Fruit fly (Drosophila melanogaster) whole organism, embryonic: Measurements from ENCODE around the gene CG14868.

Experiments
- Ada2b ChIP-seq: fragments of 200-800 bp; sonication (Bioruptor generic); IDR thresholded peaks from 2 replicates; pipeline ENCODE4 v1.3.6; 2022; ENCODE audit warnings: missing biosample characterization, missing genetic modification characterization
- Adf1 ChIP-seq: fragments of 200-800 bp; sonication (Bioruptor generic); IDR thresholded peaks from 2 replicates; pipeline ENCODE4 v1.3.6; 2022; ENCODE audit warnings: missing biosample characterization, missing genetic modification characterization
- Awh ChIP-seq: fragments of 200-800 bp; sonication (Bioruptor generic); IDR thresholded peaks from 2 replicates; pipeline ENCODE4, ENCODE4 v1.3.6; 2022; ENCODE audit warnings: missing biosample characterization, missing genetic modification characterization
- B-H1 ChIP-seq: fragments of 200-800 bp; sonication (Bioruptor generic); IDR thresholded peaks from 3 replicates; pipeline ENCODE4 v1.3.6; 2022; ENCODE audit warnings: missing biosample characterization, missing genetic modification characterization
- B-H2 ChIP-seq: fragments of 200-800 bp; sonication (Bioruptor generic); optimal IDR thresholded peaks from 2 replicates; lab custom pipeline; 2018; ENCODE audit warnings: missing biosample characterization, mild to moderate bottlenecking, missing genetic modification characterization
- Bdp1 ChIP-seq: fragments of 200-800 bp; sonication (Bioruptor generic); optimal IDR thresholded peaks from 3 replicates; lab custom pipeline; 2016; ENCODE audit warnings: missing biosample characterization, missing genetic modification characterization
- Bteb2 ChIP-seq: fragments of 200-800 bp; sonication (Bioruptor generic); optimal IDR thresholded peaks from 2 replicates; lab custom pipeline; 2016; ENCODE audit warnings: missing biosample characterization, missing genetic modification characterization
- CG10366 ChIP-seq: fragments of 200-800 bp; sonication (Bioruptor generic); IDR thresholded peaks from 2 replicates; pipeline ENCODE4 v1.3.6; 2022; ENCODE audit warnings: missing biosample characterization, missing genetic modification characterization
- CG10431 ChIP-seq: fragments of 200-800 bp; sonication (Bioruptor generic); optimal IDR thresholded peaks from 3 replicates; lab custom pipeline; 2018; ENCODE audit warnings: missing biosample characterization, mild to moderate bottlenecking, missing genetic modification characterization
- CG11093 ChIP-seq: fragments of 200-800 bp; sonication (Bioruptor generic); IDR thresholded peaks from 3 replicates; pipeline ENCODE4 v1.3.6; 2022; ENCODE audit warnings: missing biosample characterization, missing genetic modification characterization
- CG12155 ChIP-seq: fragments of 200-800 bp; sonication (Bioruptor generic); optimal IDR thresholded peaks from 3 replicates; lab custom pipeline; 2016; ENCODE audit warnings: missing biosample characterization, missing genetic modification characterization
- CG12299 ChIP-seq: fragments of 200-800 bp; sonication (Bioruptor generic); optimal IDR thresholded peaks from 2 replicates; lab custom pipeline; 2018; ENCODE audit warnings: missing biosample characterization, mild to moderate bottlenecking, missing genetic modification characterization
- CG14050 ChIP-seq: fragments of 200-800 bp; sonication (Bioruptor generic); IDR thresholded peaks from 3 replicates; pipeline ENCODE4 v1.3.6; 2022; ENCODE audit warnings: missing biosample characterization, missing genetic modification characterization
- CG15011 ChIP-seq: fragments of 200-800 bp; sonication (Bioruptor generic); optimal IDR thresholded peaks from 3 replicates; lab custom pipeline; 2018; ENCODE audit warnings: missing biosample characterization, mild to moderate bottlenecking, missing genetic modification characterization
- CG16815 ChIP-seq: fragments of 200-800 bp; sonication (Bioruptor generic); optimal IDR thresholded peaks from 3 replicates; lab custom pipeline; 2017; ENCODE audit warnings: missing biosample characterization, mild to moderate bottlenecking, missing genetic modification characterization
- CG17328 ChIP-seq: fragments of 200-800 bp; sonication (Bioruptor generic); IDR thresholded peaks from 2 replicates; pipeline ENCODE4 v1.3.6; 2022; ENCODE audit warnings: missing biosample characterization, missing genetic modification characterization
- CG1832 ChIP-seq: fragments of 200-800 bp; sonication (Bioruptor generic); optimal IDR thresholded peaks from 2 replicates; lab custom pipeline; 2017; ENCODE audit warnings: missing biosample characterization, mild to moderate bottlenecking, missing genetic modification characterization, inconsistent platforms
- CG32532 ChIP-seq: fragments of 200-800 bp; sonication (Bioruptor generic); IDR thresholded peaks from 2 replicates; pipeline ENCODE4 v1.3.6; 2022; ENCODE audit warnings: missing biosample characterization, missing genetic modification characterization
- CG4424 ChIP-seq: fragments of 200-800 bp; sonication (Bioruptor generic); optimal IDR thresholded peaks from 3 replicates; lab custom pipeline; 2016; ENCODE audit warnings: missing biosample characterization, missing genetic modification characterization
- CG4707 ChIP-seq: fragments of 200-800 bp; sonication (Bioruptor generic); optimal IDR thresholded peaks from 2 replicates; lab custom pipeline; 2018; ENCODE audit warnings: missing biosample characterization, mild to moderate bottlenecking, missing genetic modification characterization, moderate library complexity
- CG7745 ChIP-seq: fragments of 200-800 bp; sonication (Bioruptor generic); optimal IDR thresholded peaks from 2 replicates; lab custom pipeline; 2018; ENCODE audit warnings: missing biosample characterization, mild to moderate bottlenecking, missing genetic modification characterization, moderate library complexity
- CG9215 ChIP-seq: fragments of 200-800 bp; sonication (Bioruptor generic); IDR thresholded peaks from 2 replicates; pipeline ENCODE4 v1.3.6; 2022; ENCODE audit warnings: missing biosample characterization, missing genetic modification characterization
- CHES-1-like ChIP-seq: fragments of 200-800 bp; sonication (Bioruptor generic); optimal IDR thresholded peaks from 2 replicates; lab custom pipeline; 2016; ENCODE audit warnings: missing biosample characterization, missing genetic modification characterization
- CkIIα-i1 ChIP-seq: fragments of 200-800 bp; sonication (Bioruptor generic); IDR thresholded peaks from 2 replicates; pipeline ENCODE4 v1.3.6; 2022; ENCODE audit warnings: missing biosample characterization, missing genetic modification characterization
- E2f1 ChIP-seq: fragments of 200-800 bp; sonication (Bioruptor generic); IDR thresholded peaks from 2 replicates; pipeline ENCODE4 v1.3.6; 2022; ENCODE audit warnings: missing biosample characterization, missing genetic modification characterization
- Ets97D ChIP-seq: fragments of 200-800 bp; sonication (Bioruptor generic); optimal IDR thresholded peaks from 3 replicates; lab custom pipeline; 2016; ENCODE audit warnings: missing biosample characterization, missing genetic modification characterization
- Gug ChIP-seq: fragments of 200-800 bp; sonication (Bioruptor generic); IDR thresholded peaks from 4 replicates; pipeline ENCODE4 v1.3.6; 2022; ENCODE audit warnings: missing biosample characterization, missing genetic modification characterization
- HLH54F ChIP-seq: fragments of 200-800 bp; sonication (Bioruptor generic); optimal IDR thresholded peaks from 3 replicates; lab custom pipeline; 2016; ENCODE audit warnings: missing biosample characterization, missing genetic modification characterization
- HmgZ ChIP-seq: fragments of 200-800 bp; sonication (Bioruptor generic); optimal IDR thresholded peaks from 2 replicates; lab custom pipeline; 2018; ENCODE audit warnings: missing biosample characterization, mild to moderate bottlenecking, missing genetic modification characterization
- Hr39 ChIP-seq: fragments of >200 bp; optimal IDR thresholded peaks from 2 replicates; lab custom pipeline; 2017
- Opbp ChIP-seq: fragments of 200-800 bp; sonication (Bioruptor generic); IDR thresholded peaks from 3 replicates; pipeline ENCODE4 v1.3.6; 2022; ENCODE audit warnings: missing biosample characterization, missing genetic modification characterization; ENCODE audit not compliant: partially characterized antibody
- PHDP ChIP-seq: fragments of 200-800 bp; sonication (Bioruptor generic); optimal IDR thresholded peaks from 3 replicates; lab custom pipeline; 2018; ENCODE audit warnings: missing biosample characterization, mild to moderate bottlenecking, missing genetic modification characterization, moderate library complexity
- Rx ChIP-seq: fragments of 200-800 bp; sonication (Bioruptor generic); IDR thresholded peaks from 2 replicates; pipeline ENCODE4 v1.3.6; 2022; ENCODE audit warnings: missing biosample characterization, missing genetic modification characterization
- YL-1 ChIP-seq: fragments of 200-800 bp; sonication (Bioruptor generic); optimal IDR thresholded peaks from 3 replicates; lab custom pipeline; 2017; ENCODE audit warnings: missing biosample characterization, mild to moderate bottlenecking, missing genetic modification characterization
- abd-A ChIP-seq: fragments of 200-800 bp; sonication (Bioruptor generic); optimal IDR thresholded peaks from 3 replicates; lab custom pipeline; 2019; ENCODE audit warnings: missing biosample characterization, mild to moderate bottlenecking, missing genetic modification characterization, moderate library complexity
- btn ChIP-seq: fragments of 200-800 bp; sonication (Bioruptor generic); optimal IDR thresholded peaks from 2 replicates; lab custom pipeline; 2016; ENCODE audit warnings: missing biosample characterization, missing genetic modification characterization
- chif ChIP-seq, 2 experiments: fragments of 200-800 bp; sonication (Bioruptor generic); optimal IDR thresholded peaks; 3 replicates each; lab custom pipeline; 2016; ENCODE audit warnings: missing biosample characterization in 2 of 2, missing genetic modification characterization in 2 of 2
- da ChIP-seq: fragments of 200-800 bp; sonication (Bioruptor generic); optimal IDR thresholded peaks from 2 replicates; lab custom pipeline; 2016; ENCODE audit warnings: missing biosample characterization, missing genetic modification characterization
- fd3F ChIP-seq: fragments of 200-800 bp; sonication (Bioruptor generic); optimal IDR thresholded peaks from 2 replicates; lab custom pipeline; 2018; ENCODE audit warnings: missing biosample characterization, mild to moderate bottlenecking, missing genetic modification characterization, moderate library complexity
- ftz-f1 ChIP-seq: fragments of 200-800 bp; sonication (Bioruptor generic); optimal IDR thresholded peaks from 2 replicates; lab custom pipeline; 2016; ENCODE audit warnings: missing biosample characterization, missing genetic modification characterization
- gce ChIP-seq: fragments of 200-800 bp; sonication (Bioruptor generic); IDR thresholded peaks from 3 replicates; pipeline ENCODE4 v1.3.6; 2022; ENCODE audit warnings: missing biosample characterization, missing genetic modification characterization
- gt ChIP-seq: fragments of 200-800 bp; sonication (Bioruptor generic); IDR thresholded peaks from 2 replicates; pipeline ENCODE4 v1.3.6; 2022; ENCODE audit warnings: missing biosample characterization, missing genetic modification characterization
- kay ChIP-seq: fragments of 200-800 bp; sonication (Bioruptor generic); optimal IDR thresholded peaks from 2 replicates; lab custom pipeline; 2016; ENCODE audit warnings: missing biosample characterization, missing genetic modification characterization
- maf-S ChIP-seq: fragments of 200-800 bp; sonication (Bioruptor generic); optimal IDR thresholded peaks from 2 replicates; lab custom pipeline; 2016; ENCODE audit warnings: missing biosample characterization, missing genetic modification characterization
- org-1 ChIP-seq: fragments of 200-800 bp; sonication (Bioruptor generic); optimal IDR thresholded peaks from 2 replicates; lab custom pipeline; 2017; ENCODE audit warnings: missing biosample characterization, missing genetic modification characterization
- peb ChIP-seq: fragments of 200-800 bp; sonication (Bioruptor generic); IDR thresholded peaks from 2 replicates; pipeline ENCODE4 v1.3.6; 2022; ENCODE audit warnings: missing biosample characterization, missing genetic modification characterization
- ranshi ChIP-seq: fragments of 200-800 bp; sonication (Bioruptor generic); IDR thresholded peaks from 2 replicates; pipeline ENCODE4 v1.3.6; 2022; ENCODE audit warnings: missing biosample characterization, missing genetic modification characterization
- row ChIP-seq: fragments of 200-800 bp; sonication (Bioruptor generic); IDR thresholded peaks from 3 replicates; pipeline ENCODE4 v1.3.6; 2022; ENCODE audit warnings: missing biosample characterization, missing genetic modification characterization
- sisA ChIP-seq: fragments of 200-800 bp; sonication (Bioruptor generic); IDR thresholded peaks from 2 replicates; pipeline ENCODE4 v1.3.6; 2022; ENCODE audit warnings: missing biosample characterization, missing genetic modification characterization
- tup ChIP-seq: fragments of 200-800 bp; sonication (Bioruptor generic); optimal IDR thresholded peaks from 2 replicates; lab custom pipeline; 2016; ENCODE audit warnings: missing biosample characterization, mild to moderate bottlenecking, missing genetic modification characterization, moderate library complexity
- zf30C ChIP-seq: fragments of 200-800 bp; sonication (Bioruptor generic); optimal IDR thresholded peaks from 3 replicates; lab custom pipeline; 2018; ENCODE audit warnings: missing biosample characterization, mild to moderate bottlenecking, missing genetic modification characterization

Gene CG14868

DNA sequence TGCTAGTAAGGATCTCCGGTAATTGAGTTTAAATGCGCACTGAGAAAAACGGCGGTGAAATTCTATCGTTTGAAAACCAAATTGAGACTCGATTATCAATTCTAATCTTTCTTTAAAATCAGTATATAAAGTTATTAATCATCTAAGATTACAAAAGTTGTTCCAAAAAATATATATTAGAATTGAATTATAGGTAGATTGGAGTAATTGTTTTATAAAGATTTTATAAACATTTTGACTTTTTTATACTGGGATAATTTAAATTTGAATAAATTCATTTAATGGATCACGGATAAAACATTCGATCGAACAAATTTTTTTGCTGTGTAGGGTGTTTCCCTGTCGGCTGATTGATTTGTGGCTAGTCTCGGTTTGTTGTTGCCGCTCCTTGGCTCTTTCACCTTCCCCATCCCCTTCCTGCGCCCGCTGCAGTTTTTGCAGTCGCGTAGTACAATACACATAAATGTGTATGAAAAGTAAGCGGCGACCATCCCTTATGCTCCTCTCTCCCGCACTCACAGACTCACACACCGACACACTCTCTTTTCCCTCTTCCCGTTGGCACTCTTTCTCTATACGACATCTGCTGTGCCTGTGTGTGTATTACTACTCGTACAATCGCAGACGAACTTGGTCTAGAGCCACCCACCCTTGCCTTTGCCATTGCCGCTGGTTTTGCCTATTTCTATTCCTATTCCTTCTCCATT is 49.2 kb upstream of the CG14868 start (continued):
- TF ChIP-seq CG7745 (tag; lab: Kevin White, UChicago) (no peak), CG10366 (no peak), CG4424 (GFP tag; lab: Kevin White, UChicago) (peak; percentile 75), CG17328 (0 out of 2 replicates have a peak, but pooled peaks have one; percentile 44), Ada2b (GFP tag; lab: Robert Waterston, UW) (no peak), Hr39 (lab: Kevin White, UChicago) (no peak), gce (GFP tag; lab: Robert Waterston, UW) (no peak), row (GFP tag; lab: Robert Waterston, UW) (peak; percentile 69), Opbp (no peak), chif (GFP tag; optimal IDR thresholded peaks at IDR 0.05; lab: Kevin White, UChicago) (peak in 1 of 2 experiments; percentile 34), fd3F (GFP tag; lab: Kevin White, UChicago) (no peak), ranshi (GFP tag; lab: Robert Waterston, UW) (no peak; the same call in 1 of the 2 replicates), Ets97D (GFP tag; lab: Kevin White, UChicago) (no peak), Bteb2 (GFP tag; lab: Kevin White, UChicago) (peak; percentile 10), CHES-1-like (GFP tag; lab: Kevin White, UChicago) (no peak), btn (GFP tag; lab: Kevin White, UChicago) (no peak), Rx (GFP tag; lab: Robert Waterston, UW) (0 out of 2 replicates have a peak, but pooled peaks have one; percentile 32), gt (GFP tag; lab: Robert Waterston, UW) (no peak), YL-1 (GFP tag; lab: Kevin White, UChicago) (peak; percentile 14), CG16815 (GFP tag; lab: Kevin White, UChicago) (peak; percentile 87), E2f1 (GFP tag; lab: Robert Waterston, UW) (peak; percentile 70), ftz-f1 (GFP tag; lab: Kevin White, UChicago) (no peak), Awh (GFP tag; lab: Robert Waterston, UW) (no peak), zf30C (peak; percentile 94), CG15011 (GFP tag; lab: Kevin White, UChicago) (peak; percentile 58), HmgZ (peak; percentile 29), abd-A (tag; lab: Kevin White, UChicago) (peak; percentile 83), CG4707 (GFP tag; lab: Kevin White, UChicago) (no peak), maf-S (GFP tag; lab: Kevin White, UChicago) (no peak), B-H2 (GFP tag; lab: Kevin White, UChicago) (no peak), CG12299 (tag; lab: Kevin White, UChicago) (peak; percentile 58), CG9215 (GFP tag; lab: Robert Waterston, UW) (peak; percentile 40), Gug (GFP tag; lab: Robert Waterston, UW) (0 out of 4 replicates have a peak, but pooled peaks have one; percentile 2), CkIIα-i1 (no peak), CG32532 (GFP tag; lab: Robert Waterston, UW) (0 out of 2 replicates have a peak, but pooled peaks have one; percentile 13), org-1 (GFP tag; lab: Kevin White, UChicago) (peak; percentile 74), peb (no peak), CG10431 (GFP tag; lab: Kevin White, UChicago) (peak; percentile 55), Bdp1 (no peak), sisA (GFP tag; lab: Robert Waterston, UW) (peak; percentile 49; the same call in 1 of the 2 replicates), PHDP (tag; lab: Kevin White, UChicago) (peak; percentile 70), CG14050 (GFP tag; lab: Robert Waterston, UW) (no peak), HLH54F (peak; percentile 29), tup (GFP tag; lab: Kevin White, UChicago) (no peak), B-H1 (GFP tag; lab: Robert Waterston, UW) (no peak), CG11093 (GFP tag; lab: Robert Waterston, UW) (no peak), CG12155 (GFP tag; lab: Kevin White, UChicago) (peak; percentile 69), CG1832 (GFP tag; lab: Kevin White, UChicago) (no peak), kay (GFP tag; lab: Kevin White, UChicago) (peak; percentile 2), Adf1 (no peak; the same call in 1 of the 2 replicates), da (no peak)
